Worm (Caenorhabditis elegans) whole organism, L4 larva: ENCODE data around the gene epn-1.

Experiments used
- D1046.2 ChIP-seq: fragments of 200-800 bp; sonication (Bioruptor generic); IDR thresholded peaks from 2 replicates; pipeline ENCODE4 v1.3.6; 2022; ENCODE audit warnings: missing genetic modification characterization, missing compliant biosample characterization
- F10B5.3 ChIP-seq: sonication (generic microtip); optimal IDR thresholded peaks from 2 replicates; lab custom pipeline; 2016; ENCODE audit warnings: mild to moderate bottlenecking, missing genetic modification characterization, missing compliant biosample characterization
- F37D6.2 ChIP-seq: sonication (generic microtip); optimal IDR thresholded peaks from 2 replicates; lab custom pipeline; 2016; ENCODE audit warnings: mild to moderate bottlenecking, missing genetic modification characterization, missing compliant biosample characterization
- R02D3.7 ChIP-seq: fragments of 150-350 bp; sonication (generic microtip); optimal IDR thresholded peaks from 3 replicates; lab custom pipeline; 2014; ENCODE audit warnings: missing biosample characterization, missing genetic modification characterization
- T20F7.1 ChIP-seq: fragments of 200-800 bp; sonication (Bioruptor generic); optimal IDR thresholded peaks from 2 replicates; lab custom pipeline; 2018; ENCODE audit warnings: mild to moderate bottlenecking, missing genetic modification characterization, missing compliant biosample characterization
- T26A8.4 ChIP-seq: fragments of 200-800 bp; sonication (Bioruptor generic); IDR thresholded peaks from 2 replicates; pipeline ENCODE4 v1.3.6; 2022; ENCODE audit warnings: missing genetic modification characterization, missing compliant biosample characterization
- Y105C5A.15 ChIP-seq: fragments of 200-800 bp; sonication (Bioruptor generic); IDR thresholded peaks from 2 replicates; pipeline ENCODE4 v1.3.6; 2022; ENCODE audit warnings: missing genetic modification characterization, missing compliant biosample characterization
- aha-1 ChIP-seq: fragments of 150-350 bp; peaks from one replicate; lab custom pipeline; 2014; ENCODE audit warnings: missing biosample characterization, missing genetic modification characterization
- arid-1 ChIP-seq: fragments of 200-800 bp; sonication (Bioruptor generic); conservative IDR thresholded peaks from 2 replicates; pipeline ENCODE4 v1.3.6; 2022; ENCODE audit warnings: missing genetic modification reagents, missing genetic modification characterization, missing compliant biosample characterization
- ceh-20 ChIP-seq: fragments of 200-800 bp; sonication (Bioruptor generic); IDR thresholded peaks from 2 replicates; pipeline ENCODE4 v1.3.6; 2022; ENCODE audit warnings: missing genetic modification reagents, missing genetic modification characterization, missing compliant biosample characterization
- ceh-28 ChIP-seq: fragments of 150-350 bp; optimal IDR thresholded peaks from 2 replicates; lab custom pipeline; 2014; ENCODE audit warnings: missing biosample characterization, missing genetic modification reagents, missing genetic modification characterization
- ctbp-1 ChIP-seq: fragments of 200-800 bp; sonication (Bioruptor generic); IDR thresholded peaks from 2 replicates; pipeline ENCODE4 v1.3.6; 2022; ENCODE audit warnings: missing genetic modification reagents, missing genetic modification characterization, missing compliant biosample characterization
- daf-12 ChIP-seq: fragments of 150-350 bp; optimal IDR thresholded peaks from 2 replicates; lab custom pipeline; 2014; ENCODE audit warnings: missing biosample characterization, missing genetic modification reagents, missing genetic modification characterization
- daf-16 ChIP-seq, 3 experiments: sonication (generic microtip); optimal IDR thresholded peaks; 2 replicates each; lab custom pipeline; 2016 to 2017; ENCODE audit warnings: missing genetic modification characterization in 3 of 3, missing genetic modification reagents in 3 of 3, mild to moderate bottlenecking in 2 of 3, missing compliant biosample characterization in 2 of 3, missing biosample characterization in 1 of 3, moderate library complexity in 1 of 3
- dmd-8 ChIP-seq: fragments of 200-800 bp; sonication (Bioruptor generic); IDR thresholded peaks from 2 replicates; pipeline ENCODE4 v1.3.6; 2022; ENCODE audit warnings: missing genetic modification characterization, missing compliant biosample characterization
- dpl-1 ChIP-seq: fragments of 150-350 bp; optimal IDR thresholded peaks from 2 replicates; lab custom pipeline; 2014; ENCODE audit warnings: missing biosample characterization, missing genetic modification reagents, missing genetic modification characterization
- duxl-1 ChIP-seq: sonication (generic microtip); optimal IDR thresholded peaks from 2 replicates; lab custom pipeline; 2016; ENCODE audit warnings: mild to moderate bottlenecking, missing genetic modification characterization, moderate library complexity, missing compliant biosample characterization; ENCODE audit not compliant: poor library complexity
- egl-27 ChIP-seq: sonication (generic microtip); optimal IDR thresholded peaks from 3 replicates; lab custom pipeline; 2017; ENCODE audit warnings: missing biosample characterization, missing genetic modification reagents, missing genetic modification characterization
- fkh-10 ChIP-seq: fragments of 150-350 bp; optimal IDR thresholded peaks from 2 replicates; lab custom pipeline; 2014; ENCODE audit warnings: missing biosample characterization, missing genetic modification reagents, missing genetic modification characterization
- hif-1 ChIP-seq, 2 experiments: sonication (generic microtip); optimal IDR thresholded peaks; 2 replicates each; lab custom pipeline; 2016 to 2017; ENCODE audit warnings: missing compliant biosample characterization in 2 of 2, missing genetic modification characterization in 2 of 2, missing genetic modification reagents in 2 of 2, missing genotype in 2 of 2, mild to moderate bottlenecking in 1 of 2
- hlh-30 ChIP-seq: sonication (generic microtip); optimal IDR thresholded peaks from 2 replicates; lab custom pipeline; 2017; ENCODE audit warnings: antibody characterized with exemption, mild to moderate bottlenecking, missing genetic modification characterization, missing compliant biosample characterization; ENCODE audit not compliant: insufficient read depth
- lin-1 ChIP-seq: fragments of 200-800 bp; sonication (Bioruptor generic); IDR thresholded peaks from 2 replicates; pipeline ENCODE4 v1.3.6; 2022; ENCODE audit warnings: missing genetic modification reagents, missing genetic modification characterization, missing compliant biosample characterization
- lin-13 ChIP-seq: fragments of 150-350 bp; optimal IDR thresholded peaks from 2 replicates; lab custom pipeline; 2014; ENCODE audit warnings: missing biosample characterization, missing genetic modification reagents, missing genetic modification characterization
- lsy-2 ChIP-seq, 2 experiments: fragments of 150-350 bp in 1 of 2; sonication (generic microtip) in 1 of 2; optimal IDR thresholded peaks; 2 replicates each; lab custom pipeline; 2014 to 2017; ENCODE audit warnings: missing biosample characterization in 2 of 2, missing genetic modification characterization in 2 of 2
- madf-5 ChIP-seq, 2 experiments: fragments of 200-800 bp; sonication (Bioruptor generic); IDR thresholded peaks; 2 replicates each; pipeline ENCODE4 v1.3.6; 2022; ENCODE audit warnings: missing compliant biosample characterization in 2 of 2, missing genetic modification characterization in 2 of 2
- mdl-1 ChIP-seq, 2 experiments: fragments of 150-350 bp in 1 of 2; sonication (generic microtip) in 1 of 2; optimal IDR thresholded peaks; 2 replicates each; lab custom pipeline; 2014 to 2017; ENCODE audit warnings: missing biosample characterization in 2 of 2, missing genetic modification characterization in 2 of 2
- mep-1 ChIP-seq: fragments of 150-350 bp; sonication (generic microtip); optimal IDR thresholded peaks from 3 replicates; lab custom pipeline; 2014; ENCODE audit warnings: missing biosample characterization, missing genetic modification characterization
- mes-2 ChIP-seq: sonication (generic microtip); optimal IDR thresholded peaks from 2 replicates; lab custom pipeline; 2016; ENCODE audit warnings: missing genotype, mild to moderate bottlenecking, missing genetic modification characterization, missing compliant biosample characterization; ENCODE audit not compliant: poor library complexity, severe bottlenecking
- nhr-102 ChIP-seq: sonication (generic microtip); optimal IDR thresholded peaks from 2 replicates; lab custom pipeline; 2016; ENCODE audit warnings: mild to moderate bottlenecking, missing genetic modification characterization, moderate library complexity, missing compliant biosample characterization
- nhr-11 ChIP-seq: fragments of 150-350 bp; optimal IDR thresholded peaks from 2 replicates; lab custom pipeline; 2014; ENCODE audit warnings: missing biosample characterization, missing genetic modification characterization
- nhr-237 ChIP-seq: sonication (generic microtip); optimal IDR thresholded peaks from 2 replicates; lab custom pipeline; 2017; ENCODE audit warnings: missing biosample characterization, missing genetic modification characterization
- nhr-42 ChIP-seq: fragments of 200-800 bp; sonication (Bioruptor generic); IDR thresholded peaks from 2 replicates; pipeline ENCODE4 v1.3.6; 2022; ENCODE audit warnings: missing genetic modification characterization, missing compliant biosample characterization
- nhr-6 ChIP-seq: fragments of 150-350 bp; optimal IDR thresholded peaks from 2 replicates; lab custom pipeline; 2014; ENCODE audit warnings: missing biosample characterization, missing genetic modification characterization
- nhr-76 ChIP-seq: fragments of 150-350 bp; optimal IDR thresholded peaks from 2 replicates; lab custom pipeline; 2014; ENCODE audit warnings: missing biosample characterization, missing genetic modification characterization
- nhr-77 ChIP-seq: fragments of 150-350 bp; optimal IDR thresholded peaks from 2 replicates; lab custom pipeline; 2014; ENCODE audit warnings: missing biosample characterization, missing genetic modification characterization
- pha-4 ChIP-seq, 2 experiments: fragments of 150-350 bp in 1 of 2; fragments of 200-800 bp in 1 of 2; sonication (Bioruptor generic) in 1 of 2; IDR thresholded peaks in 1 of 2; optimal IDR thresholded peaks in 1 of 2; 2 replicates each; pipeline versions ENCODE4 v1.3.6 to Lab custom; 2014 to 2022; ENCODE audit warnings: missing genetic modification characterization in 2 of 2, missing genetic modification reagents in 2 of 2, missing biosample characterization in 1 of 2, missing compliant biosample characterization in 1 of 2
- saeg-2 ChIP-seq: fragments of 200-800 bp; sonication (Bioruptor generic); IDR thresholded peaks from 2 replicates; pipeline ENCODE4 v1.3.6; 2022; ENCODE audit warnings: missing genetic modification reagents, missing genetic modification characterization, missing compliant biosample characterization
- spr-1 ChIP-seq: sonication (generic microtip); optimal IDR thresholded peaks from 2 replicates; lab custom pipeline; 2016; ENCODE audit warnings: mild to moderate bottlenecking, missing genetic modification characterization, missing compliant biosample characterization
- unc-62 ChIP-seq, 3 experiments: fragments of 150-350 bp in 1 of 3; sonication (generic microtip); optimal IDR thresholded peaks in 2 of 3; peaks in 1 of 3; 1 replicate in 1 of 3; 2 replicates in 2 of 3; lab custom pipeline; 2014 to 2017; ENCODE audit warnings: missing biosample characterization in 3 of 3, missing genetic modification characterization in 3 of 3, missing genetic modification reagents in 3 of 3, missing genotype in 1 of 3

Gene epn-1

DNA sequence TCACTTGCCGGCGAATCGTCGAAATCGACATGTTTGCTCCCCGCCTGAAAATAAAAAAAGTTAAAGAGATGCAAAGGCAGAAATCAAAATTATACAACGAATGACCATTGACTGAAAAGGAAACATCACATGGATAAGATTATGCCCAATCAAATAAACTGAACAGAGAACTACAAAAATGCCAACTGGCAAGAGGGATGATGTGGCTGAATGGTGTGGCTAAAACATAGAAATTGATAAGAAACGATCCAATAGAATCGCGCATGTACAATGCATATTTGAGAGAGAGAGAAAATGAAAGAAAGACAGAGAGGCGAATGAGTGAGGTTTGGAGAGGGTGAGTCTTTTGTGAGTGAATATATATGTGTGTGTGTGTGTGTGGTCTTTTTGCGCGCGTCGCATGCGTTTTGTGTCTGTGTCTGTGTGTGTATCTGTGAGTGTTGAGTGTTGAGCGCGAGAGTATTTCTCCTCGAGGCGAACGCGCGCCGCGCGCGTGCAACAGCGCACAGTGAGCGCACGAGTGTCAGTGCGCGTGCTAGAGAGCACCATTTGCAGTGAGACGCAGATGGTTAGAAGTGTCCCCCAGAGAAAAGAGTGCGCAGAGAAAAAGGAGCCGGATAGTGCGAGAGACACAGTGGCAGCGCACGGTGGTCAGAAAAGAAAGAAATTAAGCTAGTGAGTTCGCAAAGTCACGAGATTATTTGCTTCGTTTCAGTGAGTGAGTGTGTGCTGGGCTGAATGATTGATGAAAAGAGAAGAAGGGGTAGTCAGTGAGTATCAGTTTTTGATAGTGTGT is at the start of gene epn-1 (continued):
- TF ChIP-seq arid-1 (GFP tag; lab: Robert Waterston, UW), result peak; percentile 76
- 0 out of 2 replicates have a peak, but pooled peaks have one; percentile 35 for TF ChIP-seq Y105C5A.15 (GFP tag; lab: Robert Waterston, UW)
- TF ChIP-seq R02D3.7 (tag; lab: Kevin White, UChicago), result no peak
- TF ChIP-seq nhr-6, result peak; percentile 94
- TF ChIP-seq ceh-28 (tag; lab: Kevin White, UChicago), result peak; percentile 39
- peak; percentile 51 for TF ChIP-seq nhr-237 (tag; lab: Kevin White, UChicago)
- peak in 1 of 2 experiments; percentile 50; a peak in 1 of 4 replicates for TF ChIP-seq madf-5 (GFP tag; IDR thresholded peaks at IDR 0.05; lab: Robert Waterston, UW)
- peak; percentile 100 for TF ChIP-seq aha-1 (tag; lab: Kevin White, UChicago)

DNA sequence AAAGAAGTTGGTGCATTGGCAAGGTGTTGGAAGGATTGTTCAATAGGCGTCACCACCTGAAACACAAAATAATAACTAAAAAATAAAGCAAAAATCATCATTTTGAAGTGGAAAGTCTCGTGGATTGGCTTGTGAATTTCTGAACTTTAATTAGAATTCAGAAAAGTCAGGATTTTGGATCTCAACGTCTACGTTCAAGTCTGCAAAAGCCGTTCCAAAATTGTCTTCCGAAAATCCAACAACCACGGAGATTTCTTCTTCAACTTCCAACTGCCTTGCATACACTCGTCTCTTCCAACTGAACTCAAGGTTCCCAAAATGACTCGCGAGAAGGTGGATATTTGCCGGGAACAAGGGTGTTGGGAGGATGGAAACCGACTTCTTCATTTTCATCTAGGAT is 47.4 kb upstream of the epn-1 start, which contains the start of gene C27C12.3:
TSS of gene C27C12.3 (minus strand) at position 101 of the 400 bp plus-strand sequence.
- TF ChIP-seq mes-2 (tag; lab: Kevin White, UChicago), result no peak

DNA sequence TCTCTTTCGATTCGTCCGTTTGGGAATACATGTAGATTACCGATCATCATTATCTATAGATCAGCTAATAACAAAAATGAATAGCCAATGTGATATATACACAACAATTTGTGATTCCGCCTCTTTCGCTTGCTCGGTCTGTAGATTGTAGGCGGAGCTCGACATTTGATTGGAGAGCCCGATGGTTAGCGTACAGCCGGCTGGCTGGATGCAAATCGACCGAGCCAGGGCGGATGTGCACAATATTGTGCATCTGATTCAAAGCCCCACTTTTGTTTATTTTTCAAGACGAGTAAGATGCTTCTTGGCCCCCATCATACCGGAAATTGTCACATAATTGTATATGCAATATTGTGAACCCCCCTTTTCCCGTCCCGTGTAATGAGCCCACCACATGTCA is 43.4 kb upstream of the epn-1 start, which contains the start of gene dmd-4:
TSS of gene dmd-4 (minus strand) at position 101 of the 400 bp plus-strand sequence.
- TF ChIP-seq ctbp-1 (no peak), unc-62 (GFP tag; optimal IDR thresholded peaks at IDR 0.05 in 1 of 2; lab: Kevin White, UChicago) (peak in 1 of 2 experiments; percentile 14), unc-62 (tag; optimal IDR thresholded peaks at IDR 0.05; lab: Kevin White, UChicago) (no peak)

DNA sequence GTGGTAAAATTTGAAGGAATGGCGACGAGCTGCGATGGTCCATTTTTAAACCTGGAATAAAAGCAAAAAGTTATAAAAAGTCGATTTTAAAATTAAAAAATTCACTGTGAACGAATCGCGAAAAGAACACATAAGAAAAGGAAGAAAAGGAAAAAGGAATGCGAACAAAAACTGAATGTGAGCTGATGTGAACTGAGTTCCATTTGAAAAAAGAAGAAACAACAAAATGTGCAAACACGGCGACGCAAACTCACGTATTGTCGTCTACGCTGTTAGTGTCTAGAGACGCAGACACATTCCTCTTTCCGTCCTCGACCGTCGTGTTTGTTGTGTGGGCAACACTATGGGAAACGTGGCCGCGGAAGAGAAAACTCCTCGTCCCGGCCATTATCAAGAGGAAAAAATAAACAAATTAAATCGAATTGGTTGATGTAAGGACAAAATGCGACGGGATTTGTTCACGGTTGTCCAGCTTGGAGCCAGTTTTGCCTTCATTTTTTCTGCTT is 35.5 kb upstream of the epn-1 start, which contains the start of the genes C27C12.1 and C27C12.4:
TSS of gene C27C12.1 (minus strand) at position 51 of the 506 bp plus-strand sequence.
TSS of gene C27C12.4 (plus strand) at position 375 of the 506 bp plus-strand sequence.
- peak; percentile 88 for TF ChIP-seq nhr-77 (tag; lab: Kevin White, UChicago)
- TF ChIP-seq mep-1 (tag; lab: Kevin White, UChicago), result no peak
- TF ChIP-seq daf-16 (GFP tag; optimal IDR thresholded peaks at IDR 0.05; lab: Kevin White, UChicago), result peak; percentile 8 to 61
- peak; percentile 94 for TF ChIP-seq daf-16 (tag; optimal IDR thresholded peaks at IDR 0.05; lab: Kevin White, UChicago)
- TF ChIP-seq spr-1, result peak; percentile 48
- TF ChIP-seq D1046.2, result no peak
- TF ChIP-seq lin-13 (GFP tag; lab: Kevin White, UChicago), result peak; percentile 76
- TF ChIP-seq hif-1 (tag; optimal IDR thresholded peaks at IDR 0.05; lab: Kevin White, UChicago), result peak in 1 of 2 experiments; percentile 86
- TF ChIP-seq dpl-1 (GFP tag; lab: Kevin White, UChicago), result peak; percentile 71
- no peak for TF ChIP-seq dmd-8 (GFP tag; lab: Robert Waterston, UW)
- no peak for TF ChIP-seq daf-12 (tag; lab: Kevin White, UChicago)
- peak; percentile 78 for TF ChIP-seq fkh-10 (GFP tag; lab: Kevin White, UChicago)
- TF ChIP-seq T20F7.1 (GFP tag; lab: Kevin White, UChicago), result peak; percentile 73
- TF ChIP-seq mdl-1 (tag; optimal IDR thresholded peaks at IDR 0.05; lab: Kevin White, UChicago), result peak in 1 of 2 experiments; percentile 65
- no peak for TF ChIP-seq nhr-76 (tag; lab: Kevin White, UChicago)
- TF ChIP-seq duxl-1 (tag; lab: Kevin White, UChicago), result peak; percentile 76
- TF ChIP-seq ceh-20 (GFP tag; lab: Robert Waterston, UW), result 0 out of 2 replicates have a peak, but pooled peaks have one; percentile 45
- peak; percentile 81 for TF ChIP-seq nhr-11
- TF ChIP-seq nhr-42 (GFP tag; lab: Robert Waterston, UW), result 0 out of 2 replicates have a peak, but pooled peaks have one; percentile 40
- peak; percentile 76 for TF ChIP-seq nhr-6
- TF ChIP-seq ctbp-1, result peak; percentile 53; the same call in 1 of the 2 replicates
- peak; percentile 58 for TF ChIP-seq F37D6.2
- TF ChIP-seq F10B5.3, result no peak
- peak; percentile 77 for TF ChIP-seq nhr-102 (tag; lab: Kevin White, UChicago)
- TF ChIP-seq pha-4 (GFP tag; IDR thresholded peaks at IDR 0.05; lab: Robert Waterston, UW), result no peak
- peak; percentile 92 for TF ChIP-seq pha-4 (tag; optimal IDR thresholded peaks at IDR 0.05; lab: Kevin White, UChicago)
- TF ChIP-seq saeg-2 (GFP tag; lab: Robert Waterston, UW), result 0 out of 2 replicates have a peak, but pooled peaks have one; percentile 19
- TF ChIP-seq T26A8.4 (GFP tag; lab: Robert Waterston, UW), result peak; percentile 69
- no peak for TF ChIP-seq aha-1 (tag; lab: Kevin White, UChicago)
- no peak for TF ChIP-seq egl-27 (tag; lab: Kevin White, UChicago)
- peak; percentile 86 for TF ChIP-seq hlh-30 (tag; lab: Kevin White, UChicago)
- TF ChIP-seq lin-1, result peak; percentile 35; the same call in 1 of the 2 replicates
- peak; percentile 10 to 88 for TF ChIP-seq lsy-2 (tag; optimal IDR thresholded peaks at IDR 0.05; lab: Kevin White, UChicago)
- peak; percentile 94 for TF ChIP-seq mes-2 (tag; lab: Kevin White, UChicago)
